Fruit fly (Drosophila melanogaster): ENCODE measurements around the gene bur.

The bur gene

dm6 chr2L:21142972-21143385, 36.5 kb downstream of the bur start, which contains the start of gene pths (continued):
- no peak for TF ChIP-seq CG8281 (tag; optimal IDR thresholded peaks at IDR 0.05)
- no peak for TF ChIP-seq jigr1 (GFP tag; IDR thresholded peaks at IDR 0.05)
- TF ChIP-seq hbn (GFP tag; IDR thresholded peaks at IDR 0.05; ENCODE audit: partially characterized antibody) = peak; percentile 79
- peak; percentile 23; the same call in 1 of the 3 replicates for TF ChIP-seq Aef1 (GFP tag; IDR thresholded peaks at IDR 0.05)
- peak; percentile 66 for TF ChIP-seq Myb (GFP tag; optimal IDR thresholded peaks at IDR 0.05)
- TF ChIP-seq E2f1 (GFP tag; IDR thresholded peaks at IDR 0.05) = no peak; the same call in 1 of the 2 replicates
- peak; percentile 75 for TF ChIP-seq slbo (GFP tag; IDR thresholded peaks at IDR 0.05)
- peak; percentile 83 for TF ChIP-seq Ets97D (GFP tag; optimal IDR thresholded peaks at IDR 0.05)
- TF ChIP-seq CG5245 (GFP tag; optimal IDR thresholded peaks at IDR 0.05) = no peak
- peak; percentile 44 for TF ChIP-seq lilli (GFP tag; optimal IDR thresholded peaks at IDR 0.05)
- no peak for TF ChIP-seq MTF-1 (GFP tag; optimal IDR thresholded peaks at IDR 0.05; ENCODE audit: borderline replicate concordance)
- TF ChIP-seq dysf (GFP tag; IDR thresholded peaks at IDR 0.05) = 0 out of 3 replicates have a peak, but pooled peaks have one; percentile 23
- TF ChIP-seq CG1602 (GFP tag; optimal IDR thresholded peaks at IDR 0.05) = peak; percentile 56
- TF ChIP-seq pfk (GFP tag; optimal IDR thresholded peaks at IDR 0.05) = peak; percentile 47
- TF ChIP-seq Hr3 (GFP tag; optimal IDR thresholded peaks at IDR 0.05) = peak; percentile 88
- TF ChIP-seq chm (GFP tag; IDR thresholded peaks at IDR 0.05) = no peak
- TF ChIP-seq CG4360 (GFP tag; IDR thresholded peaks at IDR 0.05) = no peak
- peak; percentile 14 for TF ChIP-seq CG16815 (GFP tag; optimal IDR thresholded peaks at IDR 0.05)
- TF ChIP-seq Stat92E (GFP tag; optimal IDR thresholded peaks at IDR 0.05) = no peak
- TF ChIP-seq CG15073 (GFP tag; optimal IDR thresholded peaks at IDR 0.05) = no peak
- TF ChIP-seq CG17359 (tag; optimal IDR thresholded peaks at IDR 0.05) = no peak
- TF ChIP-seq CG8290 (GFP tag; optimal IDR thresholded peaks at IDR 0.05) = peak; percentile 45
- peak in 1 of 2 experiments; percentile 84 for TF ChIP-seq CG8290 (tag; optimal IDR thresholded peaks at IDR 0.05)
- TF ChIP-seq abd-A (tag; optimal IDR thresholded peaks at IDR 0.05) = no peak
- peak; percentile 3 for TF ChIP-seq CG3163 (GFP tag; optimal IDR thresholded peaks at IDR 0.05)
- no peak for TF ChIP-seq CG7372 (GFP tag; IDR thresholded peaks at IDR 0.05)
- no peak for TF ChIP-seq rib (GFP tag; IDR thresholded peaks at IDR 0.05)
- peak; percentile 36; the same call in 1 of the 2 replicates for TF ChIP-seq Xrp1 (GFP tag; IDR thresholded peaks at IDR 0.05)
- TF ChIP-seq CG6813 (GFP tag; optimal IDR thresholded peaks at IDR 0.05) = no peak
- TF ChIP-seq Taf1 (GFP tag; IDR thresholded peaks at IDR 0.05) = no peak
- TF ChIP-seq Lpt (GFP tag; optimal IDR thresholded peaks at IDR 0.05) = no peak
- TF ChIP-seq Dbx (GFP tag; IDR thresholded peaks at IDR 0.05) = 0 out of 3 replicates have a peak, but pooled peaks have one; percentile 34
- TF ChIP-seq CG17829 (tag; optimal IDR thresholded peaks at IDR 0.05) = peak; percentile 39
- TF ChIP-seq CG13775 (GFP tag; optimal IDR thresholded peaks at IDR 0.05) = peak; percentile 8
- TF ChIP-seq CG5180 (GFP tag; optimal IDR thresholded peaks at IDR 0.05) = no peak
- TF ChIP-seq CG15479 (GFP tag; optimal IDR thresholded peaks at IDR 0.05) = no peak
- TF ChIP-seq CG11093 (GFP tag; IDR thresholded peaks at IDR 0.05) = no peak
- peak; percentile 42 for TF ChIP-seq tin (GFP tag; optimal IDR thresholded peaks at IDR 0.05)
- TF ChIP-seq caup (GFP tag; optimal IDR thresholded peaks at IDR 0.05; ENCODE audit: severe bottlenecking) = no peak
- peak; percentile 61 for TF ChIP-seq trem (tag; optimal IDR thresholded peaks at IDR 0.05)
- no peak for TF ChIP-seq yki (optimal IDR thresholded peaks at IDR 0.05)
- TF ChIP-seq run (tag; optimal IDR thresholded peaks at IDR 0.05) = no peak
- TF ChIP-seq CG1603 (tag; optimal IDR thresholded peaks at IDR 0.05) = peak; percentile 95
- no peak for TF ChIP-seq Fer1 (GFP tag; optimal IDR thresholded peaks at IDR 0.05)
- TF ChIP-seq CG31224 (GFP tag; IDR thresholded peaks at IDR 0.05) = no peak
- TF ChIP-seq kay (GFP tag; optimal IDR thresholded peaks at IDR 0.05) = no peak
- peak; percentile 42 for TF ChIP-seq CG15696 (tag; optimal IDR thresholded peaks at IDR 0.05)
- TF ChIP-seq fd3F (GFP tag; optimal IDR thresholded peaks at IDR 0.05) = no peak
- peak; percentile 40 for TF ChIP-seq ERR (GFP tag; optimal IDR thresholded peaks at IDR 0.05)
- TF ChIP-seq CG2712 (tag; optimal IDR thresholded peaks at IDR 0.05) = peak; percentile 52
- TF ChIP-seq danr (GFP tag; IDR thresholded peaks at IDR 0.05) = no peak
- TF ChIP-seq CG17385 (GFP tag; optimal IDR thresholded peaks at IDR 0.05) = no peak

Measured in whole organism, embryonic.